Fruit fly (Drosophila melanogaster): ENCODE measurements around the gene Sse.

The Sse gene

dm6 chr3L:5631917-5632316 is 30.1 kb downstream of the Sse start:
- TF ChIP-seq CG7101 (tag; optimal IDR thresholded peaks at IDR 0.05) = no peak
- TF ChIP-seq kay (GFP tag; ENCODE audit: borderline replicate concordance) = peak; percentile 78
- no peak for TF ChIP-seq Crg-1 (GFP tag; optimal IDR thresholded peaks at IDR 0.05)
- no peak for TF ChIP-seq CG33017 (tag; optimal IDR thresholded peaks at IDR 0.05)
- no peak for TF ChIP-seq cnc (optimal IDR thresholded peaks at IDR 0.05)
- no peak for TF ChIP-seq tj (GFP tag; optimal IDR thresholded peaks at IDR 0.05)
- no peak for TF ChIP-seq CG7045 (GFP tag; optimal IDR thresholded peaks at IDR 0.05)
- TF ChIP-seq Hr96 (GFP tag; optimal IDR thresholded peaks at IDR 0.05) = no peak

dm6 chr3L:5630608-5631080 is 31.4 kb downstream of the Sse start, which contains the start of gene Blimp-1:
Gene Blimp-1, plus strand, starts transcription at chr3L:5630983.
- TF ChIP-seq cic (GFP tag; optimal IDR thresholded peaks at IDR 0.05) = peak; percentile 50
- TF ChIP-seq cnc (optimal IDR thresholded peaks at IDR 0.05) = no peak
- peak; percentile 5 for TF ChIP-seq CG12768 (GFP tag; optimal IDR thresholded peaks at IDR 0.05)
- TF ChIP-seq Mnt (GFP tag; optimal IDR thresholded peaks at IDR 0.05) = peak; percentile 31
- peak; percentile 13 for TF ChIP-seq Clk (GFP tag; optimal IDR thresholded peaks at IDR 0.05)

- TF ChIP-seq toe (GFP tag; optimal IDR thresholded peaks at IDR 0.05) (peak; percentile 32), CG5204 (GFP tag; optimal IDR thresholded peaks at IDR 0.05) (no peak), CG12768 (GFP tag; optimal IDR thresholded peaks at IDR 0.05) (no peak), kay (GFP tag; ENCODE audit: borderline replicate concordance) (peak; percentile 76)
Observed at dm6 chr3L:5630176-5630583, 31.9 kb downstream of the Sse start.

dm6 chr3L:5627816-5628215 is 34.2 kb downstream of the Sse start:
- TF ChIP-seq CG12768 (GFP tag; optimal IDR thresholded peaks at IDR 0.05) (no peak), pad (GFP tag; optimal IDR thresholded peaks at IDR 0.05) (no peak), cnc (optimal IDR thresholded peaks at IDR 0.05) (no peak), Mnt (GFP tag; optimal IDR thresholded peaks at IDR 0.05) (no peak), Hr96 (GFP tag; optimal IDR thresholded peaks at IDR 0.05) (no peak), kay (GFP tag; ENCODE audit: borderline replicate concordance) (no peak), CG5204 (GFP tag; optimal IDR thresholded peaks at IDR 0.05) (no peak), toe (GFP tag; optimal IDR thresholded peaks at IDR 0.05) (no peak), CG7045 (GFP tag; optimal IDR thresholded peaks at IDR 0.05) (no peak), CG11617 (GFP tag; optimal IDR thresholded peaks at IDR 0.05) (no peak), ovo (GFP tag; optimal IDR thresholded peaks at IDR 0.05) (no peak), Crg-1 (GFP tag; optimal IDR thresholded peaks at IDR 0.05) (no peak), CG7101 (tag; optimal IDR thresholded peaks at IDR 0.05) (no peak), CG1620 (GFP tag; optimal IDR thresholded peaks at IDR 0.05) (no peak), bab1 (GFP tag; optimal IDR thresholded peaks at IDR 0.05) (no peak)

dm6 chr3L:5626465-5626864 is 35.6 kb downstream of the Sse start:
- TF ChIP-seq CG14711 (tag; optimal IDR thresholded peaks at IDR 0.05) = no peak
- TF ChIP-seq toe (GFP tag; optimal IDR thresholded peaks at IDR 0.05) = no peak
- no peak for TF ChIP-seq bab1 (GFP tag; optimal IDR thresholded peaks at IDR 0.05)
- no peak for TF ChIP-seq cnc (optimal IDR thresholded peaks at IDR 0.05)
- no peak for TF ChIP-seq CG12768 (GFP tag; optimal IDR thresholded peaks at IDR 0.05)
- no peak for TF ChIP-seq tj (GFP tag; optimal IDR thresholded peaks at IDR 0.05)
- no peak for TF ChIP-seq Clk (GFP tag; optimal IDR thresholded peaks at IDR 0.05)
- no peak for TF ChIP-seq Hr96 (GFP tag; optimal IDR thresholded peaks at IDR 0.05)
- TF ChIP-seq cic (GFP tag; optimal IDR thresholded peaks at IDR 0.05) = no peak
- no peak for TF ChIP-seq pad (GFP tag; optimal IDR thresholded peaks at IDR 0.05)
- no peak for TF ChIP-seq CG7045 (GFP tag; optimal IDR thresholded peaks at IDR 0.05)

- no peak for TF ChIP-seq CG7045 (GFP tag; optimal IDR thresholded peaks at IDR 0.05)
- no peak for TF ChIP-seq pad (GFP tag; optimal IDR thresholded peaks at IDR 0.05)
- TF ChIP-seq CG12768 (GFP tag; optimal IDR thresholded peaks at IDR 0.05) = no peak
Observed at dm6 chr3L:5625121-5625667, 36.9 kb downstream of the Sse start.

dm6 chr3L:5623296-5623695 is 38.8 kb downstream of the Sse start:
- TF ChIP-seq ovo (GFP tag; optimal IDR thresholded peaks at IDR 0.05) = no peak
- no peak for TF ChIP-seq Crg-1 (GFP tag; optimal IDR thresholded peaks at IDR 0.05)
- no peak for TF ChIP-seq Hr96 (GFP tag; optimal IDR thresholded peaks at IDR 0.05)
- TF ChIP-seq kay (GFP tag; ENCODE audit: borderline replicate concordance) = no peak
- no peak for TF ChIP-seq tj (GFP tag; optimal IDR thresholded peaks at IDR 0.05)
- no peak for TF ChIP-seq CG7045 (GFP tag; optimal IDR thresholded peaks at IDR 0.05)
- no peak for TF ChIP-seq CG1620 (GFP tag; optimal IDR thresholded peaks at IDR 0.05)
- TF ChIP-seq toe (GFP tag; optimal IDR thresholded peaks at IDR 0.05) = no peak
- no peak for TF ChIP-seq CG5204 (GFP tag; optimal IDR thresholded peaks at IDR 0.05)
- no peak for TF ChIP-seq CG11617 (GFP tag; optimal IDR thresholded peaks at IDR 0.05)
- TF ChIP-seq CG14711 (tag; optimal IDR thresholded peaks at IDR 0.05) = no peak
- no peak for TF ChIP-seq CG12768 (GFP tag; optimal IDR thresholded peaks at IDR 0.05)
- no peak for TF ChIP-seq cic (GFP tag; optimal IDR thresholded peaks at IDR 0.05)
- no peak for TF ChIP-seq CG33017 (tag; optimal IDR thresholded peaks at IDR 0.05)
- no peak for TF ChIP-seq CG7101 (tag; optimal IDR thresholded peaks at IDR 0.05)
- TF ChIP-seq pad (GFP tag; optimal IDR thresholded peaks at IDR 0.05) = no peak
- TF ChIP-seq bab1 (GFP tag; optimal IDR thresholded peaks at IDR 0.05) = no peak
- TF ChIP-seq Mnt (GFP tag; optimal IDR thresholded peaks at IDR 0.05) = no peak

All from whole organism, adult.